Worm (Caenorhabditis elegans) whole organism, L4/young adult: Measurements from ENCODE around the gene C47A10.12.

Experiments
- W03F9.2 ChIP-seq: fragments of 150-350 bp; optimal IDR thresholded peaks from 2 replicates; lab custom pipeline; 2014; ENCODE audit warnings: missing biosample characterization, missing genetic modification characterization
- dao-5 ChIP-seq: sonication (generic microtip); optimal IDR thresholded peaks from 2 replicates; lab custom pipeline; 2016; ENCODE audit warnings: missing genotype, missing genetic modification characterization, moderate library complexity, missing compliant biosample characterization
- him-1 ChIP-seq: sonication (generic microtip); optimal IDR thresholded peaks from 2 replicates; lab custom pipeline; 2016; ENCODE audit warnings: missing genotype, missing genetic modification reagents, missing genetic modification characterization, missing compliant biosample characterization

ce11 chrV:17802519-17802918 is 24.8 kb downstream of the C47A10.12 start, which contains the start of the genes Y94A7B.11 and srh-292:
- TF ChIP-seq dao-5 (tag; lab: Kevin White, UChicago) = no peak
- TF ChIP-seq him-1 (tag; lab: Kevin White, UChicago) = no peak
- no peak for TF ChIP-seq W03F9.2
